Worm (Caenorhabditis elegans) whole organism, young adult: ENCODE data around the gene mett-10.

Experiments
- B0019.2 ChIP-seq: fragments of 200-800 bp; sonication (Bioruptor generic); conservative IDR thresholded peaks from 2 replicates; pipeline ENCODE4 v1.3.6; 2022; ENCODE audit warnings: missing genetic modification reagents, missing genetic modification characterization, missing compliant biosample characterization
- B0261.1 ChIP-seq: sonication (generic microtip); optimal IDR thresholded peaks from 2 replicates; lab custom pipeline; 2016; ENCODE audit warnings: mild to moderate bottlenecking, missing genetic modification characterization, moderate library complexity, missing compliant biosample characterization
- D2030.7 ChIP-seq: fragments of 200-800 bp; sonication (Bioruptor generic); IDR thresholded peaks from 2 replicates; pipeline ENCODE4 v1.3.6; 2022; ENCODE audit warnings: missing genetic modification reagents, missing genetic modification characterization, missing compliant biosample characterization
- F23B12.7 ChIP-seq: sonication (generic microtip); optimal IDR thresholded peaks from 2 replicates; lab custom pipeline; 2017; ENCODE audit warnings: missing genetic modification characterization, mild to moderate bottlenecking, missing compliant biosample characterization, antibody characterized with exemption, moderate library complexity; ENCODE audit not compliant: insufficient read depth
- F37B4.10 ChIP-seq: fragments of 200-800 bp; sonication (Bioruptor generic); IDR thresholded peaks from 2 replicates; pipeline ENCODE4 v1.3.6; 2022; ENCODE audit warnings: missing genetic modification characterization, missing compliant biosample characterization
- F57C9.4 ChIP-seq: sonication (generic microtip); optimal IDR thresholded peaks from 2 replicates; lab custom pipeline; 2017; ENCODE audit warnings: mild to moderate bottlenecking, missing genetic modification characterization, missing compliant biosample characterization
- K12H6.12 ChIP-seq: fragments of 200-800 bp; sonication (Bioruptor generic); optimal IDR thresholded peaks from 2 replicates; lab custom pipeline; 2018; ENCODE audit warnings: mild to moderate bottlenecking, missing genetic modification characterization, missing compliant biosample characterization
- T07F8.4 ChIP-seq: sonication (generic microtip); optimal IDR thresholded peaks from 2 replicates; lab custom pipeline; 2016; ENCODE audit warnings: mild to moderate bottlenecking, missing genetic modification characterization, moderate library complexity, missing compliant biosample characterization
- T26A5.8 ChIP-seq: sonication (generic microtip); optimal IDR thresholded peaks from 2 replicates; lab custom pipeline; 2016; ENCODE audit warnings: missing genetic modification characterization, missing compliant biosample characterization
- Y67H2A.10 ChIP-seq: fragments of 200-800 bp; sonication (Bioruptor generic); conservative IDR thresholded peaks from 2 replicates; pipeline ENCODE4 v1.3.6; 2022; ENCODE audit warnings: missing genetic modification reagents, missing genetic modification characterization, missing compliant biosample characterization
- ZK185.1 ChIP-seq: sonication (generic microtip); optimal IDR thresholded peaks from 2 replicates; lab custom pipeline; 2016; ENCODE audit warnings: mild to moderate bottlenecking, missing genetic modification characterization, missing compliant biosample characterization; ENCODE audit not compliant: poor library complexity, severe bottlenecking
- akir-1 ChIP-seq: fragments of 200-800 bp; sonication (Bioruptor generic); optimal IDR thresholded peaks from 2 replicates; lab custom pipeline; 2018; ENCODE audit warnings: mild to moderate bottlenecking, missing genetic modification characterization, moderate library complexity, missing compliant biosample characterization
- aptf-2 ChIP-seq: fragments of 200-800 bp; sonication (Bioruptor generic); conservative IDR thresholded peaks from 2 replicates; pipeline ENCODE4 v1.3.6; 2022; ENCODE audit warnings: missing genetic modification reagents, missing genetic modification characterization, missing compliant biosample characterization
- attf-3 ChIP-seq: fragments of 200-800 bp; sonication (Bioruptor generic); conservative IDR thresholded peaks from 2 replicates; pipeline ENCODE4 v1.3.6; 2022; ENCODE audit warnings: missing genetic modification reagents, missing genetic modification characterization, missing compliant biosample characterization
- attf-6 ChIP-seq: fragments of 200-800 bp; sonication (Bioruptor generic); IDR thresholded peaks from 2 replicates; pipeline ENCODE4 v1.3.6; 2022; ENCODE audit warnings: missing genetic modification reagents, missing genetic modification characterization, missing compliant biosample characterization
- bed-1 ChIP-seq: fragments of 200-800 bp; sonication (Bioruptor generic); IDR thresholded peaks from 2 replicates; pipeline ENCODE4 v1.3.6; 2022; ENCODE audit warnings: missing genetic modification reagents, missing genetic modification characterization, missing compliant biosample characterization
- ccch-3 ChIP-seq: fragments of 200-800 bp; sonication (Bioruptor generic); optimal IDR thresholded peaks from 2 replicates; lab custom pipeline; 2018; ENCODE audit warnings: mild to moderate bottlenecking, missing genetic modification characterization, missing compliant biosample characterization
- ceh-91 ChIP-seq: fragments of 200-800 bp; sonication (Bioruptor generic); IDR thresholded peaks from 2 replicates; pipeline ENCODE4 v1.3.6; 2022; ENCODE audit warnings: missing genetic modification reagents, missing genetic modification characterization, missing compliant biosample characterization
- dox-1 ChIP-seq: fragments of 200-800 bp; sonication (Bioruptor generic); IDR thresholded peaks from 2 replicates; pipeline ENCODE4 v1.3.6; 2022; ENCODE audit warnings: missing genetic modification reagents, missing genetic modification characterization, missing compliant biosample characterization
- dpff-1 ChIP-seq: sonication (generic microtip); optimal IDR thresholded peaks from 2 replicates; lab custom pipeline; 2017; ENCODE audit warnings: mild to moderate bottlenecking, missing genetic modification characterization, missing compliant biosample characterization
- dpl-1 ChIP-seq: fragments of 150-350 bp; optimal IDR thresholded peaks from 2 replicates; lab custom pipeline; 2014; ENCODE audit warnings: missing biosample characterization, missing genetic modification reagents, missing genetic modification characterization
- egl-18 ChIP-seq: fragments of 200-800 bp; sonication (Bioruptor generic); IDR thresholded peaks from 2 replicates; pipeline ENCODE4 v1.3.6; 2022; ENCODE audit warnings: missing genetic modification reagents, missing genetic modification characterization, missing compliant biosample characterization
- egrh-3 ChIP-seq: fragments of 200-800 bp; sonication (Bioruptor generic); IDR thresholded peaks from 2 replicates; pipeline ENCODE4 v1.3.6; 2022; ENCODE audit warnings: missing genetic modification reagents, missing genetic modification characterization, missing compliant biosample characterization
- ekl-4 ChIP-seq: fragments of 200-800 bp; sonication (Bioruptor generic); IDR thresholded peaks from 2 replicates; pipeline ENCODE4 v1.3.6; 2022; ENCODE audit warnings: missing genetic modification reagents, missing genetic modification characterization, missing compliant biosample characterization
- fkh-3 ChIP-seq: sonication (generic microtip); optimal IDR thresholded peaks from 2 replicates; lab custom pipeline; 2016; ENCODE audit warnings: mild to moderate bottlenecking, missing genetic modification characterization, missing compliant biosample characterization
- hlh-12 ChIP-seq: sonication (generic microtip); optimal IDR thresholded peaks from 2 replicates; lab custom pipeline; 2016; ENCODE audit warnings: missing genetic modification characterization, missing compliant biosample characterization
- hmg-20 ChIP-seq: fragments of 200-800 bp; sonication (Bioruptor generic); IDR thresholded peaks from 2 replicates; pipeline ENCODE4 v1.3.6; 2022; ENCODE audit warnings: missing genetic modification reagents, missing genetic modification characterization, missing compliant biosample characterization
- lin-35 ChIP-seq, 3 experiments: fragments of 150-350 bp in 2 of 3; sonication (generic microtip) in 1 of 3; optimal IDR thresholded peaks; 2 replicates each; lab custom pipeline; 2014 to 2018; ENCODE audit warnings: missing biosample characterization in 3 of 3, missing genetic modification characterization in 3 of 3, missing genetic modification reagents in 3 of 3
- lin-40 ChIP-seq: sonication (generic microtip); optimal IDR thresholded peaks from 2 replicates; lab custom pipeline; 2016; ENCODE audit warnings: missing genetic modification characterization, mild to moderate bottlenecking, missing compliant biosample characterization, missing genotype, missing genetic modification reagents
- lir-1 ChIP-seq: fragments of 200-800 bp; sonication (Bioruptor generic); conservative IDR thresholded peaks from 2 replicates; pipeline ENCODE4 v1.3.6; 2022; ENCODE audit warnings: missing genetic modification reagents, missing genetic modification characterization, missing compliant biosample characterization
- madf-6 ChIP-seq: fragments of 200-800 bp; sonication (Bioruptor generic); IDR thresholded peaks from 2 replicates; pipeline ENCODE4 v1.3.6; 2022; ENCODE audit warnings: missing genetic modification reagents, missing genetic modification characterization, missing compliant biosample characterization
- madf-8 ChIP-seq: fragments of 200-800 bp; sonication (Bioruptor generic); conservative IDR thresholded peaks from 2 replicates; pipeline ENCODE4 v1.3.6; 2022; ENCODE audit warnings: missing genetic modification reagents, missing genetic modification characterization, missing compliant biosample characterization
- mel-28 ChIP-seq: sonication (generic microtip); optimal IDR thresholded peaks from 2 replicates; lab custom pipeline; 2016; ENCODE audit warnings: borderline replicate concordance, mild to moderate bottlenecking, missing genetic modification characterization, missing compliant biosample characterization
- mes-4 ChIP-seq: sonication (generic microtip); optimal IDR thresholded peaks from 2 replicates; lab custom pipeline; 2016; ENCODE audit warnings: missing genotype, missing genetic modification characterization, missing compliant biosample characterization
- nfya-1 ChIP-seq: sonication (generic microtip); optimal IDR thresholded peaks from 2 replicates; lab custom pipeline; 2017; ENCODE audit warnings: antibody characterized with exemption, missing compliant biosample characterization, missing genetic modification characterization, borderline replicate concordance; ENCODE audit not compliant: insufficient read depth
- nfya-2 ChIP-seq: fragments of 200-800 bp; sonication (Bioruptor generic); IDR thresholded peaks from 2 replicates; pipeline ENCODE4 v1.3.6; 2022; ENCODE audit warnings: missing genetic modification reagents, missing genetic modification characterization, missing compliant biosample characterization
- nfyb-1 ChIP-seq: fragments of 200-800 bp; sonication (Bioruptor generic); IDR thresholded peaks from 2 replicates; pipeline ENCODE4 v1.3.6; 2022; ENCODE audit warnings: missing genetic modification reagents, missing genetic modification characterization, missing compliant biosample characterization
- nhr-27 ChIP-seq: fragments of 200-800 bp; sonication (Bioruptor generic); optimal IDR thresholded peaks from 2 replicates; lab custom pipeline; 2018; ENCODE audit warnings: mild to moderate bottlenecking, missing genetic modification characterization, moderate library complexity, missing compliant biosample characterization
- rcor-1 ChIP-seq: fragments of 200-800 bp; sonication (Bioruptor generic); IDR thresholded peaks from 2 replicates; pipeline ENCODE4 v1.3.6; 2022; ENCODE audit warnings: missing genetic modification reagents, missing genetic modification characterization, missing compliant biosample characterization
- rpc-1 ChIP-seq, 2 experiments: fragments of 150-350 bp in 1 of 2; sonication (generic microtip) in 1 of 2; optimal IDR thresholded peaks; 2 replicates each; lab custom pipeline; 2014 to 2018; ENCODE audit warnings: missing biosample characterization in 1 of 2, missing genetic modification characterization in 1 of 2, missing genetic modification reagents in 1 of 2, missing genotype in 1 of 2
- sea-2 ChIP-seq: fragments of 200-800 bp; sonication (Bioruptor generic); IDR thresholded peaks from 2 replicates; pipeline ENCODE4 v1.3.6; 2022; ENCODE audit warnings: missing genetic modification characterization, missing compliant biosample characterization
- snpc-3.4 ChIP-seq: sonication (generic microtip); optimal IDR thresholded peaks from 2 replicates; lab custom pipeline; 2017; ENCODE audit warnings: missing genetic modification characterization, mild to moderate bottlenecking, missing compliant biosample characterization, antibody characterized with exemption, moderate library complexity, missing genotype, missing genetic modification reagents
- tlf-1 ChIP-seq: fragments of 200-800 bp; sonication (Bioruptor generic); optimal IDR thresholded peaks from 2 replicates; lab custom pipeline; 2018; ENCODE audit warnings: mild to moderate bottlenecking, missing genetic modification characterization, missing compliant biosample characterization
- unc-62 ChIP-seq: fragments of 150-350 bp; optimal IDR thresholded peaks from 2 replicates; lab custom pipeline; 2014; ENCODE audit warnings: missing biosample characterization, missing genetic modification reagents, missing genetic modification characterization
- xnd-1 ChIP-seq: sonication (generic microtip); optimal IDR thresholded peaks from 2 replicates; lab custom pipeline; 2016; ENCODE audit warnings: missing genotype, missing genetic modification reagents, missing genetic modification characterization, missing compliant biosample characterization
- zfh-2 ChIP-seq: fragments of 200-800 bp; sonication (Bioruptor generic); conservative IDR thresholded peaks from 2 replicates; pipeline ENCODE4 v1.3.6; 2022; ENCODE audit warnings: missing genetic modification reagents, missing genetic modification characterization, missing compliant biosample characterization
- ztf-18 ChIP-seq: sonication (generic microtip); optimal IDR thresholded peaks from 2 replicates; lab custom pipeline; 2016; ENCODE audit warnings: missing genotype, mild to moderate bottlenecking, missing genetic modification characterization, missing compliant biosample characterization
- ztf-25 ChIP-seq: fragments of 200-800 bp; sonication (Bioruptor generic); IDR thresholded peaks from 2 replicates; pipeline ENCODE4 v1.3.6; 2022; ENCODE audit warnings: missing genetic modification reagents, missing genetic modification characterization, missing compliant biosample characterization
- ztf-3 ChIP-seq: fragments of 200-800 bp; sonication (Bioruptor generic); optimal IDR thresholded peaks from 2 replicates; lab custom pipeline; 2018; ENCODE audit warnings: mild to moderate bottlenecking, missing genetic modification characterization, missing compliant biosample characterization

mett-10 gene

ce11 chrIII:10096525-10096972 lies 18.3 kb upstream of the mett-10 start:
- TF ChIP-seq attf-3 (no peak; the same call in 1 of the 2 replicates), ztf-3 (GFP tag; lab: Kevin White, UChicago) (no peak), nfya-1 (tag; lab: Kevin White, UChicago) (no peak), fkh-3 (tag; lab: Kevin White, UChicago) (no peak), nhr-27 (tag; lab: Kevin White, UChicago) (no peak), rcor-1 (0 out of 2 replicates have a peak, but pooled peaks have one; percentile 27), madf-8 (no peak), madf-6 (GFP tag; lab: Robert Waterston, UW) (no peak), aptf-2 (GFP tag; lab: Robert Waterston, UW) (no peak), F23B12.7 (tag; lab: Kevin White, UChicago) (no peak), nfyb-1 (GFP tag; lab: Robert Waterston, UW) (peak; percentile 91), rpc-1 (optimal IDR thresholded peaks at IDR 0.05; lab: Kevin White, UChicago) (no peak), rpc-1 (tag; optimal IDR thresholded peaks at IDR 0.05; lab: Kevin White, UChicago) (no peak), ekl-4 (GFP tag; lab: Robert Waterston, UW) (peak; percentile 70), T07F8.4 (no peak), F37B4.10 (GFP tag; lab: Robert Waterston, UW) (no peak), mel-28 (no peak), T26A5.8 (tag; lab: Kevin White, UChicago) (no peak), ztf-18 (tag; lab: Kevin White, UChicago) (peak; percentile 63), dpl-1 (no peak), egrh-3 (GFP tag; lab: Robert Waterston, UW) (no peak), lir-1 (0 out of 2 replicates have a peak, but pooled peaks have one; percentile 30), lin-35 (GFP tag; optimal IDR thresholded peaks at IDR 0.05; lab: Kevin White, UChicago) (peak in 1 of 3 experiments; percentile 77), B0019.2 (no peak), dpff-1 (tag; lab: Kevin White, UChicago) (no peak), ztf-25 (GFP tag; lab: Robert Waterston, UW) (no peak), hmg-20 (GFP tag; lab: Robert Waterston, UW) (no peak), egl-18 (GFP tag; lab: Robert Waterston, UW) (no peak), nfya-2 (GFP tag; lab: Robert Waterston, UW) (no peak), D2030.7 (GFP tag; lab: Robert Waterston, UW) (no peak), bed-1 (no peak), mes-4 (tag; lab: Kevin White, UChicago) (no peak), unc-62 (GFP tag; lab: Kevin White, UChicago) (no peak), ccch-3 (GFP tag; lab: Kevin White, UChicago) (no peak), lin-40 (tag; lab: Kevin White, UChicago) (peak; percentile 90), hlh-12 (tag; lab: Kevin White, UChicago) (no peak), snpc-3.4 (no peak), xnd-1 (tag; lab: Kevin White, UChicago) (no peak), akir-1 (GFP tag; lab: Kevin White, UChicago) (no peak), ceh-91 (no peak), B0261.1 (tag; lab: Kevin White, UChicago) (no peak), ZK185.1 (tag; lab: Kevin White, UChicago) (peak; percentile 33), attf-6 (GFP tag; lab: Robert Waterston, UW) (no peak), dox-1 (GFP tag; lab: Robert Waterston, UW) (peak; percentile 78), tlf-1 (GFP tag; lab: Kevin White, UChicago) (peak; percentile 56), sea-2 (GFP tag; lab: Robert Waterston, UW) (no peak), Y67H2A.10 (GFP tag; lab: Robert Waterston, UW) (no peak), F57C9.4 (no peak), K12H6.12 (tag; lab: Kevin White, UChicago) (peak; percentile 92), zfh-2 (peak; percentile 95)
